Worm (Caenorhabditis elegans) whole organism, late embryonic: ENCODE measurements around the gene F22F1.2.

ENCODE experiments used
- ceh-2 ChIP-seq: sonication (generic microtip); optimal IDR thresholded peaks from 2 replicates; lab custom pipeline; 2016; ENCODE audit warnings: missing genotype, missing genetic modification characterization, missing compliant biosample characterization
- dmd-4 ChIP-seq: sonication (generic microtip); optimal IDR thresholded peaks from 2 replicates; lab custom pipeline; 2016; ENCODE audit warnings: borderline replicate concordance, missing genetic modification characterization, missing compliant biosample characterization
- madf-2 ChIP-seq: sonication (generic microtip); optimal IDR thresholded peaks from 2 replicates; lab custom pipeline; 2017; ENCODE audit warnings: missing genetic modification characterization, missing compliant biosample characterization
- pat-9 ChIP-seq: fragments of 200-800 bp; sonication (Bioruptor generic); optimal IDR thresholded peaks from 2 replicates; lab custom pipeline; 2018; ENCODE audit warnings: mild to moderate bottlenecking, missing genetic modification characterization, moderate library complexity, missing compliant biosample characterization
- rnt-1 ChIP-seq: sonication (generic microtip); optimal IDR thresholded peaks from 2 replicates; lab custom pipeline; 2016; ENCODE audit warnings: missing genetic modification characterization, missing compliant biosample characterization
- unc-3 ChIP-seq, 2 experiments: fragments of 200-800 bp in 1 of 2; sonication (Bioruptor generic) in 1 of 2; sonication (generic microtip) in 1 of 2; conservative IDR thresholded peaks in 1 of 2; optimal IDR thresholded peaks in 1 of 2; 2 replicates each; pipeline versions ENCODE4 v1.3.6 to Lab custom; 2016 to 2022; ENCODE audit warnings: missing compliant biosample characterization in 2 of 2, missing genetic modification characterization in 2 of 2, missing genetic modification reagents in 1 of 2

- TF ChIP-seq unc-3 (GFP tag; conservative IDR thresholded peaks at IDR 0.05; lab: Robert Waterston, UW) = no peak
- no peak for TF ChIP-seq unc-3 (tag; optimal IDR thresholded peaks at IDR 0.05; lab: Kevin White, UChicago)
- no peak for TF ChIP-seq dmd-4 (tag; lab: Kevin White, UChicago)
- TF ChIP-seq madf-2 (tag; lab: Kevin White, UChicago) = no peak
- TF ChIP-seq rnt-1 (tag; lab: Kevin White, UChicago) = no peak
- no peak for TF ChIP-seq pat-9 (tag; lab: Kevin White, UChicago)
- no peak for TF ChIP-seq ceh-2 (tag; lab: Kevin White, UChicago)
Observed at ce11 chrX:8109531-8109930, 41.0 kb downstream of the F22F1.2 start.
